Fruit fly (Drosophila melanogaster) ovary, adult (tissue): Measurements from ENCODE around the gene msl-2.

Source experiments
- CG17801 ChIP-seq: fragments of 200-800 bp; optimal IDR thresholded peaks from 2 replicates; lab custom pipeline; 2019; ENCODE audit warnings: missing biosample characterization, mild to moderate bottlenecking, missing genetic modification characterization, moderate library complexity; ENCODE audit not compliant: partially characterized antibody

The msl-2 gene

dm6 chr2L:3422753-3423152 lies 43.2 kb downstream of the msl-2 start:
- TF ChIP-seq CG17801 (GFP tag; lab: Kevin White, UChicago), result no peak

dm6 chr2L:3417613-3418012 lies 48.3 kb downstream of the msl-2 start:
- TF ChIP-seq CG17801 (GFP tag; lab: Kevin White, UChicago), result no peak

- no peak for TF ChIP-seq CG17801 (GFP tag; lab: Kevin White, UChicago)
Observed at dm6 chr2L:3416527-3417304, 49.2 kb downstream of the msl-2 start, which contains the start of gene CG31952. CG31952 (plus strand) TSS chr2L:3416693.
